Worm (Caenorhabditis elegans): ENCODE measurements around the gene K07D4.2.

DNA sequence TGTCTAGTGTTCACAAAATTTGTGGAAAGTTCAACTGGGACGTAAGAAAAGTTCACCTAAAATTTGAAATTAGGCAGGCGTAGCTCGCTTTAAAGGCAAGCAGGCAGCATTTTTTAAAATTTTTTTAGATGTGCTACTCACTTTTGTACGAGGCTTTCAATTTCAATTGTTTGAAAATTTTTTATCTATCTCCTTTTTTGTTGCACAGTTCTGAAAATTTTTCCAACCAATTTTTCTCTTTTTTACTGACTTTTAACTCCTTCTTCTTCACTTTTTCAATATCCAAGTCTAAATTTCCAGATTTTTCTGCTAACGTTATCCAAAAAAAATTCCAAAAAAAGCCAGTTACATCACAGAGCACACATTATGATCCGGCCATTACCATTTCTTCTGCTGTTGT, 22.0 kb upstream of the K07D4.2 start, which contains the start of gene W06A11.1:
- TF ChIP-seq F10E7.11 (tag; optimal IDR thresholded peaks at IDR 0.05): no peak
- TF ChIP-seq snpc-4 (GFP tag; optimal IDR thresholded peaks at IDR 0.05): no peak
- no peak for TF ChIP-seq snpc-4 (tag; optimal IDR thresholded peaks at IDR 0.05)
- TF ChIP-seq mel-28 (tag; optimal IDR thresholded peaks at IDR 0.05; ENCODE audit: borderline replicate concordance): no peak
- TF ChIP-seq ama-1 (optimal IDR thresholded peaks at IDR 0.05): no peak
- no peak for TF ChIP-seq ama-1 (GFP tag; optimal IDR thresholded peaks at IDR 0.05)
- no peak for TF ChIP-seq him-1 (tag; optimal IDR thresholded peaks at IDR 0.05)
- no peak for TF ChIP-seq lag-1 (GFP tag; IDR thresholded peaks at IDR 0.05)
- no peak for TF ChIP-seq F52B5.7 (tag; optimal IDR thresholded peaks at IDR 0.05)
- TF ChIP-seq unc-130 (GFP tag; optimal IDR thresholded peaks at IDR 0.05): no peak
- TF ChIP-seq efl-1 (GFP tag; optimal IDR thresholded peaks at IDR 0.05): no peak
- TF ChIP-seq dpl-1 (GFP tag; optimal IDR thresholded peaks at IDR 0.05): no peak
- no peak for TF ChIP-seq ceh-58 (GFP tag; IDR thresholded peaks at IDR 0.05)
- TF ChIP-seq cebp-2 (GFP tag; IDR thresholded peaks at IDR 0.05): no peak
